Fruit fly (Drosophila melanogaster): ENCODE measurements around the gene Npc2h.

Gene Npc2h

DNA sequence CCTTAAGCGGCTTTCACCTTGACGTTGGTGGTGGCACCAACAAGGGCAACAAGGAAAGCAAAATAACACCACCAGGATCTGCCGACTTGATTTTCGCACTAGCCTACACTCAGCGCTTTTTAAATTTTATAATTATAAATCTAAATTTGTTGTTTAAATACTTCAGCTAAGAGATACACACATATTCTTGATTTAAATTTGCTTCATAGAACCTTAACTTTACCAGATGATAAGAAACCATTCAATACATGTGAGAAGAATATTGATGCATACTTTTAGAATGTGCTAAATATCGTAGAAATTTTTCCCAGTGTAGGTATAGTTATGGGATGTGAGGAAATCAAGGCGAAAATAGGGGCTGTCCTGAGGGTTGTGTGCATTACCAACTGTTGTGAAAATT lies 13.0 kb downstream of the Npc2h start (continued):
- peak; percentile 24; the same call in 1 of the 2 replicates for TF ChIP-seq CG6689 (GFP tag; IDR thresholded peaks at IDR 0.05)
- TF ChIP-seq ind (GFP tag; optimal IDR thresholded peaks at IDR 0.05): peak; percentile 18
- TF ChIP-seq Pdp1 (GFP tag; optimal IDR thresholded peaks at IDR 0.05): no peak
- peak; percentile 70 for TF ChIP-seq CG18262 (tag; optimal IDR thresholded peaks at IDR 0.05)
- no peak for TF ChIP-seq NK7.1 (GFP tag; optimal IDR thresholded peaks at IDR 0.05)
- TF ChIP-seq CG18476 (GFP tag; optimal IDR thresholded peaks at IDR 0.05): no peak
- no peak for TF ChIP-seq CG4854 (GFP tag; optimal IDR thresholded peaks at IDR 0.05)
- no peak for TF ChIP-seq amos (GFP tag; IDR thresholded peaks at IDR 0.05; ENCODE audit: partially characterized antibody)
- peak; percentile 14 for TF ChIP-seq Med (GFP tag)
- no peak for TF ChIP-seq ab (GFP tag; optimal IDR thresholded peaks at IDR 0.05)
- peak; percentile 22 for TF ChIP-seq CG15601 (tag; optimal IDR thresholded peaks at IDR 0.05)
- no peak for TF ChIP-seq CG15514 (GFP tag; optimal IDR thresholded peaks at IDR 0.05)
- peak; percentile 8 for TF ChIP-seq az2 (GFP tag; optimal IDR thresholded peaks at IDR 0.05)
- no peak for TF ChIP-seq CG18599 (GFP tag; optimal IDR thresholded peaks at IDR 0.05)
- TF ChIP-seq Nf-YC (tag; optimal IDR thresholded peaks at IDR 0.05): no peak
- TF ChIP-seq cas (GFP tag; IDR thresholded peaks at IDR 0.05): no peak
- no peak for TF ChIP-seq ci (GFP tag; IDR thresholded peaks at IDR 0.05)
- TF ChIP-seq CG9727 (GFP tag; optimal IDR thresholded peaks at IDR 0.05): peak; percentile 22
- peak; percentile 42 for TF ChIP-seq CG2678 (tag; optimal IDR thresholded peaks at IDR 0.05)
- TF ChIP-seq dmrt99B (tag; optimal IDR thresholded peaks at IDR 0.05): peak; percentile 26
- no peak for TF ChIP-seq CG3726 (GFP tag; IDR thresholded peaks at IDR 0.05)
- TF ChIP-seq pros (GFP tag; optimal IDR thresholded peaks at IDR 0.05): peak; percentile 90
- no peak for TF ChIP-seq Doc3 (GFP tag; IDR thresholded peaks at IDR 0.05; ENCODE audit: partially characterized antibody)
- TF ChIP-seq Sox102F (GFP tag; optimal IDR thresholded peaks at IDR 0.05): peak; percentile 9
- TF ChIP-seq gem (tag; optimal IDR thresholded peaks at IDR 0.05): peak; percentile 67
- no peak for TF ChIP-seq Dp (GFP tag; optimal IDR thresholded peaks at IDR 0.05)
- no peak for TF ChIP-seq usp (GFP tag; optimal IDR thresholded peaks at IDR 0.05)
- peak; percentile 30 for TF ChIP-seq CG17359 (tag; optimal IDR thresholded peaks at IDR 0.05)
- peak; percentile 50; the same call in 2 of the 3 replicates for TF ChIP-seq CG17361 (GFP tag; IDR thresholded peaks at IDR 0.05)
- TF ChIP-seq CG6765 (GFP tag; optimal IDR thresholded peaks at IDR 0.05): no peak
- TF ChIP-seq sna (GFP tag; IDR thresholded peaks at IDR 0.05; ENCODE audit: partially characterized antibody): no peak
- TF ChIP-seq CG7556 (GFP tag; optimal IDR thresholded peaks at IDR 0.05): peak; percentile 39
- TF ChIP-seq CG31441 (GFP tag; IDR thresholded peaks at IDR 0.05): peak; percentile 56
- peak; percentile 56 for TF ChIP-seq CG14710 (tag; optimal IDR thresholded peaks at IDR 0.05)
- TF ChIP-seq CG11504 (tag; optimal IDR thresholded peaks at IDR 0.05): peak; percentile 56
- peak; percentile 50 for TF ChIP-seq fd96Cb (tag; optimal IDR thresholded peaks at IDR 0.05)
- TF ChIP-seq pho (GFP tag; optimal IDR thresholded peaks at IDR 0.05): no peak
- no peak for TF ChIP-seq exex (tag; optimal IDR thresholded peaks at IDR 0.05)
- peak; percentile 18 for TF ChIP-seq nmo (GFP tag; optimal IDR thresholded peaks at IDR 0.05)
- no peak for TF ChIP-seq Dad (GFP tag; optimal IDR thresholded peaks at IDR 0.05)
- peak; percentile 19 for TF ChIP-seq Oli (tag; optimal IDR thresholded peaks at IDR 0.05)
- TF ChIP-seq CG12391 (tag; optimal IDR thresholded peaks at IDR 0.05): peak; percentile 61
- no peak for TF ChIP-seq cato (GFP tag; optimal IDR thresholded peaks at IDR 0.05; ENCODE audit: borderline replicate concordance)
- peak; percentile 24; the same call in 1 of the 2 replicates for TF ChIP-seq ara (GFP tag; IDR thresholded peaks at IDR 0.05)
- no peak for TF ChIP-seq CHES-1-like (GFP tag; optimal IDR thresholded peaks at IDR 0.05)
- no peak for TF ChIP-seq Dip3 (GFP tag; optimal IDR thresholded peaks at IDR 0.05)
- no peak for TF ChIP-seq Taf1 (GFP tag; IDR thresholded peaks at IDR 0.05)
- peak; percentile 30 for TF ChIP-seq CG15696 (tag; optimal IDR thresholded peaks at IDR 0.05)
- TF ChIP-seq Fer3 (tag; optimal IDR thresholded peaks at IDR 0.05): no peak
- TF ChIP-seq Ssrp (tag; optimal IDR thresholded peaks at IDR 0.05): peak; percentile 5

All from whole organism, embryonic.